Worm (Caenorhabditis elegans) whole organism, L1 larva: ENCODE measurements around the gene F09E10.7.

Experiments used
- C04F5.9 ChIP-seq: sonication (generic microtip); optimal IDR thresholded peaks from 2 replicates; lab custom pipeline; 2016; ENCODE audit warnings: missing genetic modification characterization, missing compliant biosample characterization
- C16A3.4 ChIP-seq: fragments of 150-350 bp; optimal IDR thresholded peaks from 2 replicates; lab custom pipeline; 2014; ENCODE audit warnings: missing biosample characterization, missing genetic modification characterization
- C34B4.2 ChIP-seq: sonication (generic microtip); optimal IDR thresholded peaks from 2 replicates; lab custom pipeline; 2017; ENCODE audit warnings: mild to moderate bottlenecking, missing genetic modification characterization, missing compliant biosample characterization
- F16B12.6 ChIP-seq: fragments of 150-350 bp; optimal IDR thresholded peaks from 2 replicates; lab custom pipeline; 2014; ENCODE audit warnings: missing biosample characterization, missing genetic modification characterization
- aha-1 ChIP-seq: fragments of 150-350 bp; optimal IDR thresholded peaks from 2 replicates; lab custom pipeline; 2014; ENCODE audit warnings: missing biosample characterization, missing genetic modification characterization
- aly-2 ChIP-seq: fragments of 150-350 bp; optimal IDR thresholded peaks from 2 replicates; lab custom pipeline; 2014; ENCODE audit warnings: missing biosample characterization, missing genetic modification characterization
- blmp-1 ChIP-seq: fragments of 150-350 bp; optimal IDR thresholded peaks from 2 replicates; lab custom pipeline; 2014; ENCODE audit warnings: missing biosample characterization, missing genetic modification characterization
- ceh-63 ChIP-seq: fragments of 200-800 bp; sonication (Bioruptor generic); optimal IDR thresholded peaks from 2 replicates; lab custom pipeline; 2018; ENCODE audit warnings: mild to moderate bottlenecking, missing genetic modification characterization, missing compliant biosample characterization
- ceh-82 ChIP-seq, 3 experiments: fragments of 150-350 bp in 1 of 3; sonication (generic microtip) in 2 of 3; optimal IDR thresholded peaks; 2 replicates each; lab custom pipeline; 2014 to 2017; ENCODE audit warnings: missing biosample characterization in 3 of 3, missing genetic modification characterization in 3 of 3
- ceh-90 ChIP-seq: sonication (generic microtip); optimal IDR thresholded peaks from 2 replicates; lab custom pipeline; 2016; ENCODE audit warnings: missing genetic modification characterization, missing compliant biosample characterization
- ces-1 ChIP-seq: fragments of 150-350 bp; optimal IDR thresholded peaks from 2 replicates; lab custom pipeline; 2014; ENCODE audit warnings: missing biosample characterization, missing genetic modification reagents, missing genetic modification characterization
- dpl-1 ChIP-seq, 3 experiments: fragments of 150-350 bp in 2 of 3; sonication (generic microtip) in 1 of 3; optimal IDR thresholded peaks; 2 replicates each; lab custom pipeline; 2014 to 2017; ENCODE audit warnings: missing biosample characterization in 3 of 3, missing genetic modification characterization in 3 of 3, missing genetic modification reagents in 3 of 3
- dsc-1 ChIP-seq: sonication (generic microtip); optimal IDR thresholded peaks from 2 replicates; lab custom pipeline; 2016; ENCODE audit warnings: mild to moderate bottlenecking, missing genetic modification characterization, missing compliant biosample characterization
- efl-1 ChIP-seq, 4 experiments: fragments of 150-350 bp; optimal IDR thresholded peaks in 3 of 4; peaks in 1 of 4; 1 replicate in 1 of 4; 2 replicates in 3 of 4; lab custom pipeline; 2014; ENCODE audit warnings: missing biosample characterization in 2 of 4, missing genetic modification characterization in 2 of 4, missing genetic modification reagents in 2 of 4
- egl-27 ChIP-seq, 2 experiments: fragments of 150-350 bp in 1 of 2; sonication (generic microtip); optimal IDR thresholded peaks; 3 replicates each; lab custom pipeline; 2017 to 2018; ENCODE audit warnings: missing biosample characterization in 2 of 2, missing genetic modification characterization in 2 of 2, missing genetic modification reagents in 2 of 2
- elt-2 ChIP-seq: sonication (generic microtip); optimal IDR thresholded peaks from 2 replicates; lab custom pipeline; 2016; ENCODE audit warnings: missing genetic modification characterization, mild to moderate bottlenecking, inconsistent platforms, missing compliant biosample characterization, missing genetic modification reagents
- ets-5 ChIP-seq: fragments of 200-800 bp; sonication (Bioruptor generic); IDR thresholded peaks from 2 replicates; pipeline ENCODE4 v1.3.6; 2022; ENCODE audit warnings: missing genetic modification characterization, missing compliant biosample characterization
- fkh-10 ChIP-seq: sonication (generic microtip); optimal IDR thresholded peaks from 2 replicates; lab custom pipeline; 2017; ENCODE audit warnings: missing biosample characterization, missing genetic modification reagents, missing genetic modification characterization
- fkh-4 ChIP-seq: sonication (generic microtip); optimal IDR thresholded peaks from 2 replicates; lab custom pipeline; 2016; ENCODE audit warnings: missing compliant biosample characterization, missing genetic modification characterization, borderline replicate concordance
- fkh-8 ChIP-seq: sonication (generic microtip); optimal IDR thresholded peaks from 2 replicates; lab custom pipeline; 2016; ENCODE audit warnings: mild to moderate bottlenecking, missing genetic modification characterization, missing compliant biosample characterization
- fos-1 ChIP-seq: fragments of 150-350 bp; optimal IDR thresholded peaks from 2 replicates; lab custom pipeline; 2014; ENCODE audit warnings: missing biosample characterization, missing genetic modification characterization
- hlh-4 ChIP-seq: sonication (generic microtip); optimal IDR thresholded peaks from 2 replicates; lab custom pipeline; 2016; ENCODE audit warnings: mild to moderate bottlenecking, missing genetic modification characterization, missing compliant biosample characterization
- hpl-2 ChIP-seq: fragments of 150-350 bp; optimal IDR thresholded peaks from 2 replicates; lab custom pipeline; 2014; ENCODE audit warnings: missing biosample characterization, missing genetic modification reagents, missing genetic modification characterization
- lin-35 ChIP-seq, 2 experiments: fragments of 150-350 bp; optimal IDR thresholded peaks; 2 replicates each; lab custom pipeline; 2014; ENCODE audit warnings: missing biosample characterization in 2 of 2, missing genetic modification characterization in 2 of 2, missing genetic modification reagents in 2 of 2
- lin-39 ChIP-seq: fragments of 150-350 bp; optimal IDR thresholded peaks from 2 replicates; lab custom pipeline; 2014; ENCODE audit warnings: missing biosample characterization, missing genetic modification reagents, missing genetic modification characterization
- lir-3 ChIP-seq: sonication (generic microtip); optimal IDR thresholded peaks from 2 replicates; lab custom pipeline; 2016; ENCODE audit warnings: mild to moderate bottlenecking, missing genetic modification characterization, moderate library complexity, missing compliant biosample characterization; ENCODE audit not compliant: poor library complexity
- lsy-2 ChIP-seq, 2 experiments: fragments of 150-350 bp; optimal IDR thresholded peaks; 2 replicates each; lab custom pipeline; 2014; ENCODE audit warnings: missing biosample characterization in 2 of 2, missing genetic modification characterization in 2 of 2
- mab-9 ChIP-seq: fragments of 200-800 bp; sonication (Bioruptor generic); IDR thresholded peaks from 2 replicates; pipeline ENCODE4 v1.3.6; 2022; ENCODE audit warnings: missing genetic modification reagents, missing genetic modification characterization, missing compliant biosample characterization
- mdl-1 ChIP-seq, 2 experiments: fragments of 150-350 bp; optimal IDR thresholded peaks; 2 replicates each; lab custom pipeline; 2014 to 2017; ENCODE audit warnings: missing biosample characterization in 2 of 2, missing genetic modification characterization in 2 of 2, inconsistent platforms in 1 of 2
- mef-2 ChIP-seq: fragments of 150-350 bp; optimal IDR thresholded peaks from 2 replicates; lab custom pipeline; 2014; ENCODE audit warnings: missing biosample characterization, missing genetic modification characterization
- mep-1 ChIP-seq: fragments of 150-350 bp; optimal IDR thresholded peaks from 2 replicates; lab custom pipeline; 2014; ENCODE audit warnings: missing biosample characterization, missing genetic modification characterization
- nhr-11 ChIP-seq: fragments of 150-350 bp; optimal IDR thresholded peaks from 2 replicates; lab custom pipeline; 2014; ENCODE audit warnings: missing biosample characterization, missing genetic modification characterization
- nhr-237 ChIP-seq: fragments of 150-350 bp; optimal IDR thresholded peaks from 2 replicates; lab custom pipeline; 2014; ENCODE audit warnings: missing biosample characterization, missing genetic modification characterization
- nhr-28 ChIP-seq: fragments of 150-350 bp; optimal IDR thresholded peaks from 2 replicates; lab custom pipeline; 2014; ENCODE audit warnings: missing biosample characterization, missing genetic modification characterization
- nhr-47 ChIP-seq: sonication (generic microtip); optimal IDR thresholded peaks from 2 replicates; lab custom pipeline; 2016; ENCODE audit warnings: mild to moderate bottlenecking, missing genetic modification characterization, moderate library complexity, missing compliant biosample characterization
- nhr-76 ChIP-seq: sonication (generic microtip); optimal IDR thresholded peaks from 2 replicates; lab custom pipeline; 2017; ENCODE audit warnings: missing biosample characterization, missing genetic modification characterization
- nhr-77 ChIP-seq: fragments of 150-350 bp; optimal IDR thresholded peaks from 2 replicates; lab custom pipeline; 2014; ENCODE audit warnings: missing biosample characterization, missing genetic modification characterization
- nhr-85 ChIP-seq: sonication (generic microtip); peaks from one replicate; lab custom pipeline; 2016; ENCODE audit warnings: missing genetic modification characterization, inconsistent platforms, missing compliant biosample characterization
- pax-3 ChIP-seq: fragments of 200-800 bp; sonication (Bioruptor generic); optimal IDR thresholded peaks from 2 replicates; lab custom pipeline; 2018; ENCODE audit warnings: mild to moderate bottlenecking, missing genetic modification characterization, moderate library complexity, missing compliant biosample characterization
- snpc-4 ChIP-seq: fragments of 150-350 bp; optimal IDR thresholded peaks from 2 replicates; lab custom pipeline; 2014; ENCODE audit warnings: missing biosample characterization, missing genetic modification characterization
- snu-23 ChIP-seq: sonication (generic microtip); optimal IDR thresholded peaks from 2 replicates; lab custom pipeline; 2016; ENCODE audit warnings: missing genetic modification characterization, missing compliant biosample characterization
- sox-4 ChIP-seq: sonication (generic microtip); optimal IDR thresholded peaks from 2 replicates; lab custom pipeline; 2016; ENCODE audit warnings: missing genetic modification characterization, missing compliant biosample characterization
- sup-37 ChIP-seq: fragments of 200-800 bp; sonication (Bioruptor generic); optimal IDR thresholded peaks from 2 replicates; lab custom pipeline; 2018; ENCODE audit warnings: mild to moderate bottlenecking, missing genetic modification characterization, missing compliant biosample characterization
- unc-130 ChIP-seq: fragments of 150-350 bp; optimal IDR thresholded peaks from 2 replicates; lab custom pipeline; 2017; ENCODE audit warnings: missing biosample characterization, missing genetic modification characterization, inconsistent platforms
- unc-30 ChIP-seq: sonication (generic microtip); optimal IDR thresholded peaks from 2 replicates; lab custom pipeline; 2017; ENCODE audit warnings: missing biosample characterization, missing genetic modification characterization
- unc-62 ChIP-seq: fragments of 150-350 bp; optimal IDR thresholded peaks from 2 replicates; lab custom pipeline; 2014; ENCODE audit warnings: missing biosample characterization, missing genetic modification reagents, missing genetic modification characterization
- unc-98 ChIP-seq: fragments of 200-800 bp; sonication (Bioruptor generic); IDR thresholded peaks from 2 replicates; pipeline ENCODE4 v1.3.6; 2022; ENCODE audit warnings: missing genetic modification characterization, missing compliant biosample characterization
- vab-15 ChIP-seq: sonication (generic microtip); optimal IDR thresholded peaks from 2 replicates; lab custom pipeline; 2017; ENCODE audit warnings: missing genotype, mild to moderate bottlenecking, missing genetic modification characterization, missing compliant biosample characterization
- xbp-1 ChIP-seq: sonication (generic microtip); optimal IDR thresholded peaks from 2 replicates; lab custom pipeline; 2016; ENCODE audit warnings: missing genetic modification characterization, missing compliant biosample characterization
- zag-1 ChIP-seq: fragments of 150-350 bp; optimal IDR thresholded peaks from 2 replicates; lab custom pipeline; 2014; ENCODE audit warnings: missing biosample characterization, missing genetic modification characterization
- zip-4 ChIP-seq: fragments of 200-800 bp; sonication (Bioruptor generic); optimal IDR thresholded peaks from 2 replicates; lab custom pipeline; 2018; ENCODE audit warnings: mild to moderate bottlenecking, missing genetic modification characterization, moderate library complexity, missing compliant biosample characterization
- ztf-11 ChIP-seq, 2 experiments: sonication (generic microtip); optimal IDR thresholded peaks; 2 replicates each; lab custom pipeline; 2016 to 2017; ENCODE audit warnings: missing genetic modification characterization in 2 of 2, missing biosample characterization in 1 of 2, missing compliant biosample characterization in 1 of 2
- ztf-4 ChIP-seq: fragments of 150-350 bp; optimal IDR thresholded peaks from 2 replicates; lab custom pipeline; 2014; ENCODE audit warnings: missing biosample characterization, missing genetic modification characterization

F09E10.7 gene

DNA sequence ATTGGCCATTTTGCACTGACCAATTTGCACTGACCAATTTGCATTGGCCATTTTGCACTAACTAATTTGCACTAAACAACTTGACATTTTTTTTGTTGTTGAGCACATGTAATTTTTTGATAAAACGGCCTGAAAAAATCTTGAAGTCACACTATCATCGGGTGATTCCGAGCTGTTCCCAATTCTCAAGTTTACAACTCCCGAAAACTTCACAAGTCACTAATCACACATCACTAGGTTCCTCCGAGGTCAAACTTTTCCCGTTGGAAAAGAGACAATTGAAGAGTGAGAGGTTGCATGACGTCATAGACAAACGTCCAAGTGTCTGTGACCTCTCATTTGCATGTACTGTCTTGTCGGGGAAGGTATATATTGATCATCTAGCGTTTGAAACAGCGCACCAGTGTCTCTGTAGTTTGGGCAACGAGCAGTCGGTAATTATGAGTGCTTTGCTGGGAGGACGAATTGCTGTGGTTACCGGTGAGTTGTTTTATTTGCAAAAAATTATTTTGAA is 15.5 kb downstream of the F09E10.7 start, which contains the start of the genes D1005.10 and dhs-25:
Gene D1005.10, minus strand, starts transcription at position 51 of the 514 bp plus-strand sequence.
Gene dhs-25, plus strand, starts transcription at position 398 of the 514 bp plus-strand sequence.
- TF ChIP-seq snpc-4 (tag; lab: Kevin White, UChicago) (peak; percentile 56), dsc-1 (peak; percentile 28), pax-3 (tag; lab: Kevin White, UChicago) (no peak), mef-2 (tag; lab: Kevin White, UChicago) (no peak), ceh-63 (GFP tag; lab: Kevin White, UChicago) (no peak), mdl-1 (tag; optimal IDR thresholded peaks at IDR 0.05; lab: Kevin White, UChicago) (peak in 1 of 2 experiments; percentile 90), nhr-28 (tag; lab: Kevin White, UChicago) (no peak), nhr-11 (tag; lab: Kevin White, UChicago) (peak; percentile 44), snu-23 (GFP tag; lab: Kevin White, UChicago) (peak; percentile 92), unc-98 (GFP tag; lab: Robert Waterston, UW) (no peak), hpl-2 (GFP tag; lab: Kevin White, UChicago) (no peak), sox-4 (tag; lab: Kevin White, UChicago) (no peak), unc-30 (tag; lab: Kevin White, UChicago) (no peak), ets-5 (GFP tag; lab: Robert Waterston, UW) (no peak), aha-1 (no peak), lir-3 (no peak), zip-4 (peak; percentile 31), egl-27 (tag; optimal IDR thresholded peaks at IDR 0.05; lab: Kevin White, UChicago) (no peak), nhr-77 (tag; lab: Kevin White, UChicago) (peak; percentile 89), nhr-85 (peak; percentile 95), vab-15 (tag; lab: Kevin White, UChicago) (no peak), F16B12.6 (tag; lab: Kevin White, UChicago) (no peak), ztf-11 (tag; optimal IDR thresholded peaks at IDR 0.05; lab: Kevin White, UChicago) (no peak), ceh-82 (tag; optimal IDR thresholded peaks at IDR 0.05; lab: Kevin White, UChicago) (peak; percentile 37 to 66 (median 50)), nhr-237 (tag; lab: Kevin White, UChicago) (no peak), nhr-76 (no peak), hlh-4 (tag; lab: Kevin White, UChicago) (no peak), unc-130 (tag; lab: Kevin White, UChicago) (peak; percentile 68), fkh-4 (tag; lab: Kevin White, UChicago) (no peak), ceh-90 (tag; lab: Kevin White, UChicago) (no peak), nhr-47 (tag; lab: Kevin White, UChicago) (peak; percentile 74), C34B4.2 (tag; lab: Kevin White, UChicago) (no peak), elt-2 (tag; lab: Kevin White, UChicago) (peak; percentile 88), ces-1 (GFP tag; lab: Kevin White, UChicago) (no peak), fkh-10 (GFP tag; lab: Kevin White, UChicago) (no peak), fos-1 (tag; lab: Kevin White, UChicago) (peak; percentile 61), efl-1 (optimal IDR thresholded peaks at IDR 0.05; lab: Kevin White, UChicago) (peak; percentile 52 to 54), efl-1 (GFP tag; optimal IDR thresholded peaks at IDR 0.05 in 1 of 2; lab: Kevin White, UChicago) (peak in 1 of 2 experiments; percentile 71), fkh-8 (tag; lab: Kevin White, UChicago) (no peak), mab-9 (no peak), unc-62 (GFP tag; lab: Kevin White, UChicago) (no peak), mep-1 (tag; lab: Kevin White, UChicago) (peak; percentile 88), zag-1 (tag; lab: Kevin White, UChicago) (no peak), ztf-4 (tag; lab: Kevin White, UChicago) (peak; percentile 66), lsy-2 (tag; optimal IDR thresholded peaks at IDR 0.05; lab: Kevin White, UChicago) (peak; percentile 71 to 77), lin-35 (GFP tag; optimal IDR thresholded peaks at IDR 0.05; lab: Kevin White, UChicago) (peak; percentile 36 to 81), C04F5.9 (tag; lab: Kevin White, UChicago) (no peak), dpl-1 (GFP tag; optimal IDR thresholded peaks at IDR 0.05; lab: Kevin White, UChicago) (peak in 2 of 3 experiments; percentile 26 to 51), sup-37 (GFP tag; lab: Kevin White, UChicago) (no peak), C16A3.4 (tag; lab: Kevin White, UChicago) (peak; percentile 67), xbp-1 (tag; lab: Kevin White, UChicago) (peak; percentile 77), lin-39 (tag; lab: Kevin White, UChicago) (peak; percentile 33), aly-2 (no peak), blmp-1 (tag; lab: Kevin White, UChicago) (peak; percentile 82)
